Worm (Caenorhabditis elegans) whole organism, young adult: ENCODE results near the gene atat-2.

ENCODE experiments used
- B0035.1 ChIP-seq: sonication (generic microtip); optimal IDR thresholded peaks from 2 replicates; lab custom pipeline; 2016; ENCODE audit warnings: missing genetic modification characterization, mild to moderate bottlenecking, missing compliant biosample characterization, missing genotype, missing genetic modification reagents
- B0336.3 ChIP-seq: fragments of 200-800 bp; sonication (Bioruptor generic); IDR thresholded peaks from 2 replicates; pipeline ENCODE4 v1.3.6; 2022; ENCODE audit warnings: missing genetic modification characterization, missing compliant biosample characterization
- F10E7.11 ChIP-seq: sonication (generic microtip); optimal IDR thresholded peaks from 2 replicates; lab custom pipeline; 2017; ENCODE audit warnings: mild to moderate bottlenecking, missing genetic modification characterization, moderate library complexity, missing compliant biosample characterization
- F23B12.7 ChIP-seq: sonication (generic microtip); optimal IDR thresholded peaks from 2 replicates; lab custom pipeline; 2017; ENCODE audit warnings: missing genetic modification characterization, mild to moderate bottlenecking, missing compliant biosample characterization, antibody characterized with exemption, moderate library complexity; ENCODE audit not compliant: insufficient read depth
- F57A8.1 ChIP-seq: fragments of 200-800 bp; sonication (Bioruptor generic); optimal IDR thresholded peaks from 2 replicates; lab custom pipeline; 2018; ENCODE audit warnings: mild to moderate bottlenecking, missing genetic modification characterization, moderate library complexity, missing compliant biosample characterization
- F57C9.4 ChIP-seq: sonication (generic microtip); optimal IDR thresholded peaks from 2 replicates; lab custom pipeline; 2017; ENCODE audit warnings: mild to moderate bottlenecking, missing genetic modification characterization, missing compliant biosample characterization
- Y67H2A.10 ChIP-seq: fragments of 200-800 bp; sonication (Bioruptor generic); conservative IDR thresholded peaks from 2 replicates; pipeline ENCODE4 v1.3.6; 2022; ENCODE audit warnings: missing genetic modification reagents, missing genetic modification characterization, missing compliant biosample characterization
- Y95B8A.8 ChIP-seq: fragments of 200-800 bp; sonication (Bioruptor generic); IDR thresholded peaks from 2 replicates; pipeline ENCODE4 v1.3.6; 2022; ENCODE audit warnings: missing genetic modification reagents, missing genetic modification characterization, missing compliant biosample characterization
- ZK185.1 ChIP-seq: sonication (generic microtip); optimal IDR thresholded peaks from 2 replicates; lab custom pipeline; 2016; ENCODE audit warnings: mild to moderate bottlenecking, missing genetic modification characterization, missing compliant biosample characterization; ENCODE audit not compliant: poor library complexity, severe bottlenecking
- aptf-3 ChIP-seq: fragments of 200-800 bp; sonication (Bioruptor generic); IDR thresholded peaks from 2 replicates; pipeline ENCODE4 v1.3.6; 2022; ENCODE audit warnings: missing genetic modification characterization, missing compliant biosample characterization
- atf-7 ChIP-seq: sonication (generic microtip); optimal IDR thresholded peaks from 2 replicates; lab custom pipeline; 2017; ENCODE audit warnings: mild to moderate bottlenecking, missing genetic modification characterization, missing compliant biosample characterization
- attf-5 ChIP-seq: fragments of 200-800 bp; sonication (Bioruptor generic); optimal IDR thresholded peaks from 2 replicates; lab custom pipeline; 2018; ENCODE audit warnings: mild to moderate bottlenecking, missing genetic modification characterization, missing compliant biosample characterization
- bed-2 ChIP-seq: fragments of 200-800 bp; sonication (Bioruptor generic); IDR thresholded peaks from 2 replicates; pipeline ENCODE4 v1.3.6; 2022; ENCODE audit warnings: missing genetic modification reagents, missing genetic modification characterization, missing compliant biosample characterization
- ccch-3 ChIP-seq: fragments of 200-800 bp; sonication (Bioruptor generic); optimal IDR thresholded peaks from 2 replicates; lab custom pipeline; 2018; ENCODE audit warnings: mild to moderate bottlenecking, missing genetic modification characterization, missing compliant biosample characterization
- cebp-1 ChIP-seq, 2 experiments: fragments of 200-800 bp in 1 of 2; sonication (Bioruptor generic) in 1 of 2; sonication (generic microtip) in 1 of 2; IDR thresholded peaks in 1 of 2; optimal IDR thresholded peaks in 1 of 2; 2 replicates each; pipeline versions ENCODE4 v1.3.6 to Lab custom; 2017 to 2022; ENCODE audit warnings: missing compliant biosample characterization in 2 of 2, missing genetic modification characterization in 2 of 2, mild to moderate bottlenecking in 1 of 2, missing genetic modification reagents in 1 of 2, moderate library complexity in 1 of 2
- dox-1 ChIP-seq: fragments of 200-800 bp; sonication (Bioruptor generic); IDR thresholded peaks from 2 replicates; pipeline ENCODE4 v1.3.6; 2022; ENCODE audit warnings: missing genetic modification reagents, missing genetic modification characterization, missing compliant biosample characterization
- ets-4 ChIP-seq: fragments of 200-800 bp; sonication (Bioruptor generic); optimal IDR thresholded peaks from 2 replicates; lab custom pipeline; 2018; ENCODE audit warnings: mild to moderate bottlenecking, missing genetic modification characterization, missing compliant biosample characterization
- hmg-1.2 ChIP-seq: fragments of 200-800 bp; sonication (Bioruptor generic); IDR thresholded peaks from 2 replicates; pipeline ENCODE4 v1.3.6; 2022; ENCODE audit warnings: missing genetic modification reagents, missing genetic modification characterization, missing compliant biosample characterization
- hsf-1 ChIP-seq: fragments of 200-800 bp; sonication (Bioruptor generic); IDR thresholded peaks from 2 replicates; pipeline ENCODE4 v1.3.6; 2022; ENCODE audit warnings: missing genetic modification reagents, missing genetic modification characterization, missing compliant biosample characterization
- let-526 ChIP-seq: fragments of 200-800 bp; sonication (Bioruptor generic); IDR thresholded peaks from 2 replicates; pipeline ENCODE4 v1.3.6; 2022; ENCODE audit warnings: missing genetic modification reagents, missing genetic modification characterization, missing compliant biosample characterization
- lin-26 ChIP-seq: fragments of 200-800 bp; sonication (Bioruptor generic); IDR thresholded peaks from 2 replicates; pipeline ENCODE4 v1.3.6; 2022; ENCODE audit warnings: missing genetic modification reagents, missing genetic modification characterization, missing compliant biosample characterization
- lir-1 ChIP-seq: fragments of 200-800 bp; sonication (Bioruptor generic); conservative IDR thresholded peaks from 2 replicates; pipeline ENCODE4 v1.3.6; 2022; ENCODE audit warnings: missing genetic modification reagents, missing genetic modification characterization, missing compliant biosample characterization
- lsl-1 ChIP-seq: fragments of 200-800 bp; sonication (Bioruptor generic); optimal IDR thresholded peaks from 2 replicates; lab custom pipeline; 2018; ENCODE audit warnings: mild to moderate bottlenecking, missing genetic modification characterization, moderate library complexity, missing compliant biosample characterization
- lsy-27 ChIP-seq: sonication (generic microtip); optimal IDR thresholded peaks from 2 replicates; lab custom pipeline; 2017; ENCODE audit warnings: missing genetic modification characterization, mild to moderate bottlenecking, missing compliant biosample characterization, antibody characterized with exemption, missing genotype, borderline replicate concordance; ENCODE audit not compliant: insufficient read depth
- madf-6 ChIP-seq: fragments of 200-800 bp; sonication (Bioruptor generic); IDR thresholded peaks from 2 replicates; pipeline ENCODE4 v1.3.6; 2022; ENCODE audit warnings: missing genetic modification reagents, missing genetic modification characterization, missing compliant biosample characterization
- madf-8 ChIP-seq: fragments of 200-800 bp; sonication (Bioruptor generic); conservative IDR thresholded peaks from 2 replicates; pipeline ENCODE4 v1.3.6; 2022; ENCODE audit warnings: missing genetic modification reagents, missing genetic modification characterization, missing compliant biosample characterization
- nfyb-1 ChIP-seq: fragments of 200-800 bp; sonication (Bioruptor generic); IDR thresholded peaks from 2 replicates; pipeline ENCODE4 v1.3.6; 2022; ENCODE audit warnings: missing genetic modification reagents, missing genetic modification characterization, missing compliant biosample characterization
- nhr-120 ChIP-seq: fragments of 200-800 bp; sonication (Bioruptor generic); IDR thresholded peaks from 2 replicates; pipeline ENCODE4 v1.3.6; 2022; ENCODE audit warnings: missing genetic modification characterization, missing compliant biosample characterization
- nhr-179 ChIP-seq: sonication (generic microtip); optimal IDR thresholded peaks from 2 replicates; lab custom pipeline; 2016; ENCODE audit warnings: mild to moderate bottlenecking, missing genetic modification characterization, missing compliant biosample characterization
- nhr-80 ChIP-seq: sonication (generic microtip); optimal IDR thresholded peaks from 2 replicates; lab custom pipeline; 2016; ENCODE audit warnings: missing genetic modification characterization, missing compliant biosample characterization
- pha-4 ChIP-seq: fragments of 150-350 bp; sonication (generic microtip); optimal IDR thresholded peaks from 2 replicates; lab custom pipeline; 2014; ENCODE audit warnings: missing biosample characterization, missing genetic modification reagents, missing genetic modification characterization
- repo-1 ChIP-seq: sonication (generic microtip); optimal IDR thresholded peaks from 2 replicates; lab custom pipeline; 2017; ENCODE audit warnings: mild to moderate bottlenecking, missing genetic modification characterization, missing compliant biosample characterization
- snpc-1.3 ChIP-seq: sonication (generic microtip); optimal IDR thresholded peaks from 2 replicates; lab custom pipeline; 2017; ENCODE audit warnings: missing genetic modification characterization, mild to moderate bottlenecking, missing compliant biosample characterization, antibody characterized with exemption, moderate library complexity, missing genotype, missing genetic modification reagents; ENCODE audit not compliant: insufficient read depth
- snpc-4 ChIP-seq, 5 experiments: fragments of 150-350 bp in 1 of 5; sonication (generic microtip) in 4 of 5; optimal IDR thresholded peaks; 2 replicates each; lab custom pipeline; 2014 to 2018; ENCODE audit warnings: missing genetic modification characterization in 5 of 5, missing biosample characterization in 3 of 5, antibody characterized with exemption in 2 of 5, mild to moderate bottlenecking in 2 of 5, missing compliant biosample characterization in 2 of 5, missing genotype in 2 of 5, moderate library complexity in 2 of 5, missing genetic modification reagents in 1 of 5
- unc-62 ChIP-seq: fragments of 150-350 bp; optimal IDR thresholded peaks from 2 replicates; lab custom pipeline; 2014; ENCODE audit warnings: missing biosample characterization, missing genetic modification reagents, missing genetic modification characterization
- zim-3 ChIP-seq: sonication (generic microtip); optimal IDR thresholded peaks from 2 replicates; lab custom pipeline; 2017; ENCODE audit warnings: mild to moderate bottlenecking, missing genetic modification characterization, moderate library complexity, missing compliant biosample characterization
- ztf-25 ChIP-seq: fragments of 200-800 bp; sonication (Bioruptor generic); IDR thresholded peaks from 2 replicates; pipeline ENCODE4 v1.3.6; 2022; ENCODE audit warnings: missing genetic modification reagents, missing genetic modification characterization, missing compliant biosample characterization
- ztf-28 ChIP-seq: fragments of 200-800 bp; sonication (Bioruptor generic); IDR thresholded peaks from 2 replicates; pipeline ENCODE4 v1.3.6; 2022; ENCODE audit warnings: missing genetic modification reagents, missing genetic modification characterization, missing compliant biosample characterization

The atat-2 gene

ce11 chrX:5813030-5813429 is 35.9 kb upstream of the atat-2 start:
- TF ChIP-seq F57C9.4 (tag; lab: Kevin White, UChicago) (no peak), snpc-4 (GFP tag; optimal IDR thresholded peaks at IDR 0.05; lab: Kevin White, UChicago) (no peak), snpc-4 (tag; optimal IDR thresholded peaks at IDR 0.05; lab: Kevin White, UChicago) (no peak), ZK185.1 (tag; lab: Kevin White, UChicago) (no peak), atf-7 (tag; lab: Kevin White, UChicago) (peak; percentile 10), attf-5 (no peak), unc-62 (GFP tag; lab: Kevin White, UChicago) (peak; percentile 59), B0336.3 (GFP tag; lab: Robert Waterston, UW) (peak; percentile 24; the same call in 1 of the 2 replicates), madf-8 (GFP tag; lab: Robert Waterston, UW) (no peak), F57A8.1 (GFP tag; lab: Kevin White, UChicago) (no peak), lsl-1 (GFP tag; lab: Kevin White, UChicago) (no peak), nfyb-1 (GFP tag; lab: Robert Waterston, UW) (no peak), B0035.1 (tag; lab: Kevin White, UChicago) (no peak), nhr-179 (tag; lab: Kevin White, UChicago) (no peak), F10E7.11 (tag; lab: Kevin White, UChicago) (no peak), lir-1 (GFP tag; lab: Robert Waterston, UW) (no peak), ccch-3 (GFP tag; lab: Kevin White, UChicago) (no peak), nhr-80 (tag; lab: Kevin White, UChicago) (peak; percentile 97), Y67H2A.10 (GFP tag; lab: Robert Waterston, UW) (no peak), ztf-25 (GFP tag; lab: Robert Waterston, UW) (no peak), pha-4 (tag; lab: Kevin White, UChicago) (peak; percentile 40), ztf-28 (no peak), zim-3 (tag; lab: Kevin White, UChicago) (no peak), ets-4 (GFP tag; lab: Kevin White, UChicago) (peak; percentile 86), snpc-1.3 (tag; lab: Kevin White, UChicago) (no peak), hsf-1 (GFP tag; lab: Robert Waterston, UW) (no peak), Y95B8A.8 (GFP tag; lab: Robert Waterston, UW) (no peak), bed-2 (GFP tag; lab: Robert Waterston, UW) (no peak), F23B12.7 (no peak), madf-6 (GFP tag; lab: Robert Waterston, UW) (no peak), lsy-27 (no peak), nhr-120 (GFP tag; lab: Robert Waterston, UW) (no peak), lin-26 (GFP tag; lab: Robert Waterston, UW) (no peak), repo-1 (tag; lab: Kevin White, UChicago) (no peak), dox-1 (peak; percentile 53), cebp-1 (GFP tag; IDR thresholded peaks at IDR 0.05; lab: Robert Waterston, UW) (no peak), cebp-1 (tag; optimal IDR thresholded peaks at IDR 0.05; lab: Kevin White, UChicago) (peak; percentile 50), hmg-1.2 (GFP tag; lab: Robert Waterston, UW) (peak; percentile 13; the same call in 1 of the 2 replicates), aptf-3 (GFP tag; lab: Robert Waterston, UW) (no peak)

- TF ChIP-seq dox-1 (peak; percentile 36; the same call in 1 of the 2 replicates), let-526 (GFP tag; lab: Robert Waterston, UW) (no peak), snpc-1.3 (tag; lab: Kevin White, UChicago) (no peak), aptf-3 (GFP tag; lab: Robert Waterston, UW) (no peak), nhr-80 (tag; lab: Kevin White, UChicago) (peak; percentile 64)
- TF ChIP-seq, all 124 proteins: peak for 2
Measured at ce11 chrX:5814342-5814741, 34.6 kb upstream of the atat-2 start.
